Worm (Caenorhabditis elegans): ENCODE data around the gene fbxb-78.

DNA sequence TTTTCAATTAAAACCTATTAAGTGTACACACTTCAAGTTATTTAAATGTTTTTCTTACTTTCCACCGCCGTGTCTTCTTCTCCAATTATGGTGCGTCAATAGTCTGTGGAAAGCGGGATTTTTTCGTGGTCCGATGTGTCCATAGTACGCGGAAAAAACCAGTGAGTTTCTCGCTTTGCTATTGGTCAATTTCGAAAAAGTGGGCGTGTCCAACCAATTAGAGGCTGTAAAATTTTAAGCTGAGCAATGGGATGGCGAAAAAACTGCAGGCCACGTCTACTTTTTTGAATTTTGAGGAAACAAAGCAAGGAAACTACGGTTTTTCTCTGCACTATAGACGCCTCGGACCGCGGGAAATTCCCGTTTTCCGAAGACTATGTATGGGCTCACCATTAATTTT is 13.7 kb upstream of the fbxb-78 start:
- TF ChIP-seq nhr-43 (tag; optimal IDR thresholded peaks at IDR 0.05; ENCODE audit: poor library complexity, severe bottlenecking) (no peak), ama-1 (optimal IDR thresholded peaks at IDR 0.05) (no peak), jun-1 (tag; optimal IDR thresholded peaks at IDR 0.05) (no peak), fkh-10 (GFP tag; optimal IDR thresholded peaks at IDR 0.05) (no peak), ceh-28 (tag; optimal IDR thresholded peaks at IDR 0.05) (no peak), skn-1 (tag; optimal IDR thresholded peaks at IDR 0.05) (no peak)

All from whole organism, L3 larva.